Fruit fly (Drosophila melanogaster): ENCODE measurements around the gene CaMKI.

Gene CaMKI

DNA sequence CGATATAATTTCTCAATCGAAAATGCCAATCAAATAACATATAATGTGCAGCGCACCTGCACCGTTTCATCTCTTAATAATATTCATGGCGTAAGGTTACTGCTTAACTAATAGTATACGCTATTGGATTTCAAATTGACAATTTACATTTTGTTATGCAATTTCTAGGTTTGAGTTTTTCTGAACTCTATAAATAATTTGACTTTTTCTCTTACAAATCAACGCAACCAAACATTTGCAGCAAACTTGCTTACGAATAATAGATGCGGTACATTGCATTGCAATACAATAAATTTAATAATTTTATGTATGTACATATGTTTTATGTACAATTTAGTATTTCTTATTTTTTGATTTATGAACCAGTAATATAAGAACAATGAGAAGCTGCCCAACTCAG, 8.0 kb downstream of the CaMKI start:
- no peak for TF ChIP-seq CG15336 (GFP tag; IDR thresholded peaks at IDR 0.05)
- TF ChIP-seq Smox (GFP tag; optimal IDR thresholded peaks at IDR 0.05) = no peak
- TF ChIP-seq CG6854 (GFP tag; optimal IDR thresholded peaks at IDR 0.05) = no peak
- no peak for TF ChIP-seq OdsH (GFP tag; optimal IDR thresholded peaks at IDR 0.05)
- TF ChIP-seq acj6 (GFP tag; optimal IDR thresholded peaks at IDR 0.05) = no peak
- TF ChIP-seq Eip75B (GFP tag; optimal IDR thresholded peaks at IDR 0.05) = no peak
- no peak for TF ChIP-seq Ets96B (tag; optimal IDR thresholded peaks at IDR 0.05)
- no peak for TF ChIP-seq CG3919 (GFP tag; optimal IDR thresholded peaks at IDR 0.05)
- no peak for TF ChIP-seq svp (GFP tag)

DNA sequence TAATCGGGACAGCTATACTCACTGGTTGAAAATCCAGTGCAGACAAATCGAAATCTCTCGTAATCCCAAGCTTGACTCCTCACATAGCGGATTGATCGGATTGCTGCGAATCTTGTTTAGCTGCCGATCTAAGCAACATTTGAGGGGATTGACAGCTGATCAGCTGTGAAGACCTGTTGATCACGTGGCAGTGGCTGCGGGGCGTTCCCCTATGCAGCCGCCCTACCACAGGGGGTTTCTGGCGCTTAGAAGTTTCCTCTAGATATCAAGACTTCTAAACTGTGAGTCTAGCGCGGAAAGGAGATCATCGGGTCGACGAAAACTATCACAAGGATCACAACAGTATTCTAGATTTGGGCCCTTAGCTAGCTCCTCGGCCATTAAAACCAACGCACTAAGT, 13.3 kb downstream of the CaMKI start:
- TF ChIP-seq svp (GFP tag) = no peak

DNA sequence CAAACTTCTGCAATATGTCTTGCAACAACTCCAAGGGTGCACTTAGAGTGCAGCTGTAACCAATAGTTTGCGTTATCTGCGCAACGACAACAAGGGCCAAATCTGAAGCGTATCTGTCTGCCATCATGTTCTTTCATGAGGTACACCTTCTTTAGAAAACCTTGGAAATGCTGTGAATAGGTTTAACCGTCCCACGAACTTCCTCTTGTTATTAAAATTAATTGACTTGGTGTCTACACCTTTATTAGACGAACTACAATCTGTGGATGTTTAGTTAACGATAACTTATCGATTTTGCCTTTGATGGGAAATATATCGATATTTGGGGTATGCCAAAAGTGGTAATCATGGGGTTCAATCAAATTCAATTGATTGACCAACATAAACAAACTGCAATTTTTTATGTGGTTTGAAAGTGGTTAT, 21.2 kb downstream of the CaMKI start, which contains the start of gene Taf3:
Gene Taf3 (minus strand): TSS at position 286 of the 423 bp plus-strand sequence.
- TF ChIP-seq Hr4 (GFP tag; optimal IDR thresholded peaks at IDR 0.05) (no peak), achi (GFP tag; optimal IDR thresholded peaks at IDR 0.05) (no peak), pdm3 (GFP tag; optimal IDR thresholded peaks at IDR 0.05) (no peak), CG11902 (GFP tag; optimal IDR thresholded peaks at IDR 0.05) (no peak), CG6163 (GFP tag; IDR thresholded peaks at IDR 0.05) (no peak), CG8319 (GFP tag; optimal IDR thresholded peaks at IDR 0.05) (no peak), Eip78C (GFP tag) (no peak), CG1621 (tag; optimal IDR thresholded peaks at IDR 0.05) (no peak), Blimp-1 (GFP tag; optimal IDR thresholded peaks at IDR 0.05) (no peak), acj6 (GFP tag; optimal IDR thresholded peaks at IDR 0.05) (no peak), CG15336 (GFP tag; IDR thresholded peaks at IDR 0.05) (no peak), salr (GFP tag; optimal IDR thresholded peaks at IDR 0.05) (no peak), Hr39 (GFP tag; optimal IDR thresholded peaks at IDR 0.05) (no peak), Lpt (GFP tag; optimal IDR thresholded peaks at IDR 0.05) (no peak), esn (GFP tag; optimal IDR thresholded peaks at IDR 0.05) (no peak)

DNA sequence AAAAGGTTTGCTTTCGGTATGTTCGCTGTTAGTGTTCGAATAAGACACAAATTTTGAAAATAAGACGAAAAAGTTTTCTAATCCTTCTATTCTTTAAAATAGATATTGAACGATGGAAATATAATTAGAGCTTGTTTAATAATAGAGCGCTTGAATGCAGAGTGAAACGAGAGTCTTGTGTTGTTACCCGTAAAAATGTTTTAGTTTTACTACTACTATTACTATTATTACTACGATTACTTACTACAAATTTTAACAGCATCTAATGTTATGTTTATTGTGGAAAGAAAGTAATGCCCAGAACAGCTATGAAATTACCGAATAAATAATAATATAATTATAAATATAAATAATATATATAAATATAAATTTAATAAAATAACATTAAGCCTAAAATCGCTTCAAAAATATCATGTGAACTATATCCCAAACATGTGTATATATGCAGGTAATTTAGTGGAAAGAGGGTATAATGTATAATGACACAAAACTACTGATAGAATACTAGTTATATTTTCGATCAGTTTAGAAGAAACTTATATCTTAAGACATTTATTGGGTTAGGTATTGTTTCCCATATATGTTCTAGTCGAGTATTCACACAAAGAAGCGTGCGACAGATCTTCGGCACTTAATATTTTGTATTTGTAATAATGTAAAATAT, 21.8 kb downstream of the CaMKI start, which contains the start of gene CG33941:
Gene CG33941 (plus strand): TSS at position 522 of the 664 bp plus-strand sequence.
- TF ChIP-seq CG3032 (tag; optimal IDR thresholded peaks at IDR 0.05) = peak; percentile 18
- no peak for TF ChIP-seq CG7368 (GFP tag; optimal IDR thresholded peaks at IDR 0.05)
- TF ChIP-seq CG10631 (GFP tag; optimal IDR thresholded peaks at IDR 0.05) = peak; percentile 10
- peak; percentile 40 for TF ChIP-seq esn (GFP tag; optimal IDR thresholded peaks at IDR 0.05)

DNA sequence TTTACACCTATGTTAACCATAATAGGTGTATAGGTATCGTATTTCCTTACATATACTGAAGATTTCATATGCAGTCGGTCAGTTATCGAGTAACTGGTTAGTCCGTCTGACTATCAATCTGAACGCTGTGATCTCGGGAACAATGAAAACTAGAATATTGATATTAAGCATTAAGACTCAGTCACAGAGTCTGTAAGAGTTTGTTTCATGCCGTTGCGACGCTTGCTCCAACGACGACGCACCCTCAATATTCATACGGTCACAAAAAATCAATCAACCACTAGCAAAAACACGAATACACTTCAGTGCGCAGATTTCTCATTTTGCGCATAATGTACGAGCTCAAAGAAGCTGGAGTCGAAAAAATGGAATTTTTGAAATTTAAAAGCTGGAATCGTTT, 22.7 kb downstream of the CaMKI start:
- TF ChIP-seq Sox14 (GFP tag; optimal IDR thresholded peaks at IDR 0.05) (no peak), Ets21C (GFP tag; optimal IDR thresholded peaks at IDR 0.05) (no peak), dac (GFP tag; optimal IDR thresholded peaks at IDR 0.05) (no peak), CG7368 (GFP tag; optimal IDR thresholded peaks at IDR 0.05) (no peak), CG8319 (GFP tag; optimal IDR thresholded peaks at IDR 0.05) (no peak), fd59A (GFP tag; optimal IDR thresholded peaks at IDR 0.05) (no peak), svp (GFP tag) (no peak), Ets96B (tag; optimal IDR thresholded peaks at IDR 0.05) (no peak), pdm3 (GFP tag; optimal IDR thresholded peaks at IDR 0.05) (no peak)

DNA sequence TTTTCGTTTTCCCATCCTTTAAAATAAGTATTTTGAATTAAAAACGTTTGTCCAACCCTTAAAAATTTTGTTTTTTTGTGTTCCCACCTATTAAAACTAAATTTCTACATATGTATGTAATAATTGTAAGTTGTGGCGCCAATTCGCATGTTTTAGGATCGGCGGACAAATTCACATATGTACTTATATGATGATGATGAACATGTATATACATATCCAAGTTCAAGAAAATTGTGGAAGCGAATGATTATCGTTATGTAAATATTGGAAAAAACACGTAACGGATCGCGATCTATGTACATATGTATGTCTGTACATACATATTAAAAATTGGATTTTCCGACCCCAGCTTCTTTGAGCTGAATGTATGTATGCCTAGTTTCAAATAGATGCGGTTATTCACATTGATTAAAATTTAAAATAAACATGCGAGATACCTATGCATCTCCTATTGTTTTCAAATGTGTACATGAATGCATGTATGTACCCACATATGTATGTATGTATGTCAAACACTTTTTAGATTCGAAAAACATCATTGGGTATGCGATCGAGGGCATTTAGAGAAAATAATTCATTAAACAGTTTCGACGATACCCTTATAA, 23.4 kb downstream of the CaMKI start:
- TF ChIP-seq Gug (GFP tag; IDR thresholded peaks at IDR 0.05) (no peak), CG9139 (GFP tag; optimal IDR thresholded peaks at IDR 0.05) (no peak), fd85E (GFP tag; optimal IDR thresholded peaks at IDR 0.05) (no peak), CG8119 (GFP tag; IDR thresholded peaks at IDR 0.05) (no peak), acj6 (GFP tag; optimal IDR thresholded peaks at IDR 0.05) (no peak), Eip78C (GFP tag) (no peak), CG6854 (GFP tag; optimal IDR thresholded peaks at IDR 0.05) (no peak), CG10631 (GFP tag; optimal IDR thresholded peaks at IDR 0.05) (no peak), esn (GFP tag; optimal IDR thresholded peaks at IDR 0.05) (no peak), cyc (GFP tag; optimal IDR thresholded peaks at IDR 0.05) (no peak), Hr38 (GFP tag; optimal IDR thresholded peaks at IDR 0.05) (no peak), Sox14 (GFP tag; optimal IDR thresholded peaks at IDR 0.05) (no peak), CG15336 (GFP tag; IDR thresholded peaks at IDR 0.05) (no peak), CG10669 (GFP tag; optimal IDR thresholded peaks at IDR 0.05) (no peak), Smox (GFP tag; optimal IDR thresholded peaks at IDR 0.05) (no peak), Sox102F (GFP tag; optimal IDR thresholded peaks at IDR 0.05) (no peak)

All from whole organism, prepupa.